Worm (Caenorhabditis elegans) whole organism, midembryonic: ENCODE data around the gene C45H4.21.

Experiments used
- T22C8.4 ChIP-seq: fragments of 200-800 bp; sonication (Bioruptor generic); IDR thresholded peaks from 2 replicates; pipeline ENCODE4 v1.3.6; 2022; ENCODE audit warnings: missing genetic modification characterization, missing compliant biosample characterization
- cog-1 ChIP-seq: sonication (generic microtip); optimal IDR thresholded peaks from 2 replicates; lab custom pipeline; 2016; ENCODE audit warnings: missing genetic modification characterization, missing compliant biosample characterization
- flt-1 ChIP-seq: fragments of 200-800 bp; sonication (Bioruptor generic); IDR thresholded peaks from 2 replicates; pipeline ENCODE4 v1.3.6; 2022; ENCODE audit warnings: missing genetic modification characterization, missing compliant biosample characterization
- klf-2 ChIP-seq: fragments of 200-800 bp; sonication (Bioruptor generic); conservative IDR thresholded peaks from 2 replicates; pipeline ENCODE4 v1.3.6; 2022; ENCODE audit warnings: missing genetic modification reagents, missing genetic modification characterization, missing compliant biosample characterization
- med-1 ChIP-seq: sonication (generic microtip); optimal IDR thresholded peaks from 2 replicates; lab custom pipeline; 2017; ENCODE audit warnings: missing genetic modification characterization, mild to moderate bottlenecking, missing compliant biosample characterization, antibody characterized with exemption, missing genetic modification reagents; ENCODE audit not compliant: insufficient read depth
- ref-1 ChIP-seq: fragments of 200-800 bp; sonication (Bioruptor generic); conservative IDR thresholded peaks from 2 replicates; pipeline ENCODE4 v1.3.6; 2022; ENCODE audit warnings: missing genetic modification reagents, missing genetic modification characterization, missing compliant biosample characterization
- tab-1 ChIP-seq: fragments of 200-800 bp; sonication (Bioruptor generic); IDR thresholded peaks from 2 replicates; pipeline ENCODE4 v1.3.6; 2022; ENCODE audit warnings: missing genetic modification characterization, missing compliant biosample characterization
- ztf-23 ChIP-seq: fragments of 200-800 bp; sonication (Bioruptor generic); IDR thresholded peaks from 2 replicates; pipeline ENCODE4 v1.3.6; 2022; ENCODE audit warnings: missing genetic modification reagents, missing genetic modification characterization, missing compliant biosample characterization
- ztf-29 ChIP-seq: fragments of 200-800 bp; sonication (Bioruptor generic); IDR thresholded peaks from 2 replicates; pipeline ENCODE4 v1.3.6; 2022; ENCODE audit warnings: missing genetic modification reagents, missing genetic modification characterization, missing compliant biosample characterization

Gene C45H4.21

DNA sequence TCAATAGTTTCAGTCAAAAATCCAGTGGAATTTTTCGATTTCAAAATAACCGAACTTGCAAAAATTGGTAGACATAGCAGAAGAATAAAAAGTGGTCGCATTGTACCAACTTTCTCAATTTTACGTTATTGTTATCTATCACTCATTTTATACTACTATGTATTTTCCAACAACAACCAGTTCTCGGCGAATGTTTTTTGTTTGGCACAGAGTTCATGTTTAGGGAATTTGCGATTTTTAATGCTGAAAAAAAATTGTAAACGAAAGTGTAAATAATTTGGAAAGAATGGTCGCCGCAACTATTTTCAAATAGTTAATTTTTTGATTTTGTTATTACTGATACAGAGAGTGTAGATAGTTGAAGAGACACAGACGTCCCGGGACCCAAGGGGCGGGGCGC, at the start of gene C45H4.21:
C45H4.21 (minus strand) TSS at position 101 of the 400 bp plus-strand sequence.
- TF ChIP-seq med-1 (no peak), klf-2 (GFP tag; lab: Robert Waterston, UW) (no peak), ztf-29 (no peak), cog-1 (tag; lab: Kevin White, UChicago) (no peak), ztf-23 (GFP tag; lab: Robert Waterston, UW) (no peak), tab-1 (GFP tag; lab: Robert Waterston, UW) (no peak), ref-1 (GFP tag; lab: Robert Waterston, UW) (no peak), T22C8.4 (GFP tag; lab: Robert Waterston, UW) (no peak), flt-1 (GFP tag; lab: Robert Waterston, UW) (no peak)

DNA sequence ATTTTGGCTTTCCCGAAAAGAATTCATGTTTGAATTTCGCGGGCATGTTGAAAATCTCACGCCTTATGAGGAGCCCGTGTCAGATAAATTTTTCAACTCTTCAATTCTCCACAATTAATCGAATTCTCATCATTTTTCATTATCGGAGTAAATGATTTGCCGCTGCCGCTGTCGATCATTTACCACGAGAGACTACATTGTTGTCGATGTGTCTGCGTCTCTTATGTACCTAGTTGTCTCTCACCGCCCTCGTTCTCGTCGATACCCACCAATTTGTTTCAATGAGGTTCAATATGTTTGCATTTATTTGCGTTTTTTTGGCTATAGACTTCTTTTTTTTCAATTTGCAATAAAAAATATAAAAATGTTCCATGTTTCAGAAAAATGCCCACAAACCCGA, 42.8 kb upstream of the C45H4.21 start, which contains the start of gene nhr-13:
nhr-13 (plus strand) TSS at position 369 of the 400 bp plus-strand sequence.
- TF ChIP-seq med-1 (no peak), ztf-23 (GFP tag; lab: Robert Waterston, UW) (no peak), ztf-29 (no peak), tab-1 (GFP tag; lab: Robert Waterston, UW) (no peak), ref-1 (GFP tag; lab: Robert Waterston, UW) (no peak), cog-1 (tag; lab: Kevin White, UChicago) (no peak), klf-2 (GFP tag; lab: Robert Waterston, UW) (no peak), flt-1 (GFP tag; lab: Robert Waterston, UW) (no peak), T22C8.4 (GFP tag; lab: Robert Waterston, UW) (no peak)

DNA sequence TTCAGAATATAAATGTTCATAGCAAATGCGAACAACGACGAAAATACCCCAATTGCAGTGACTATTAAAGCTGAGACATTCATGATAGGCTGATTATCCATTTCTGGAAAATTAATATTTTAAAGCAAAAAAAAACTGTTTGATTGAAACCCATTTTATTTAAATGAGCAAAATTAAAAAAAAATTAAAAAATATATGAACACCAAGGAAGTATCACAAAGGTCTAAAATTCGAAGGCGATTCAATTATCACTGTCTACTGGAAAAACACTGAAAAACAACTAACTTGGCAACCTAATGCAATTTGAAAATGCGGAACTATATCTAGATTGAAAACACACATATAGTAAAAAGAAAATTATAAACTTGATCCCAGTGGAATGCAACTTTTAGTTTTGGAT, 41.8 kb upstream of the C45H4.21 start, which contains the start of gene srbc-42:
srbc-42 (minus strand) TSS at position 101 of the 400 bp plus-strand sequence.
- no peak for TF ChIP-seq klf-2 (GFP tag; lab: Robert Waterston, UW)
- TF ChIP-seq flt-1 (GFP tag; lab: Robert Waterston, UW) = no peak
- TF ChIP-seq cog-1 (tag; lab: Kevin White, UChicago) = no peak
- TF ChIP-seq ref-1 (GFP tag; lab: Robert Waterston, UW) = no peak
- no peak for TF ChIP-seq ztf-29
- TF ChIP-seq med-1 = no peak
- no peak for TF ChIP-seq ztf-23 (GFP tag; lab: Robert Waterston, UW)
- no peak for TF ChIP-seq tab-1 (GFP tag; lab: Robert Waterston, UW)
- TF ChIP-seq T22C8.4 (GFP tag; lab: Robert Waterston, UW) = no peak

DNA sequence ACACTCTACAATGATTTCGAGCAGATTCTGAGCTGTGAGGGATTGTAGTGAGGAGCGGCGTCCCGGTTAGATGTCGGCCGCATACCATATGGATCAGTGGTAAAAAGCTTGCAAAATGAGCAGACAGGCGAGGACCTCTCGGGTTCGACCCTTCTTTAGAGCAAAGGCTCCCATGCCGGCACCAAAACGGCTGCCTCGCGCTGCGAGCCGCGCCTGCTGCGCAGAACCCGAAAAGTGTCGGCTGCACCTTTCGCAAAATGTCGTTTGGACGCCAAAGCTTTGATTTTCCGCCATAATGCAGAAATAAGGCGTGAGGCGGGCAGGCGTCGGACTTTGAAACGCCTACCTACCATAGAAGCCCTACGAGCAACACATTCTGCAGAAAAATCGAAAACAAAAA, 41.1 kb upstream of the C45H4.21 start:
- TF ChIP-seq ref-1 (GFP tag; lab: Robert Waterston, UW) = no peak
- TF ChIP-seq tab-1 (GFP tag; lab: Robert Waterston, UW) = no peak
- TF ChIP-seq cog-1 (tag; lab: Kevin White, UChicago) = no peak
- no peak for TF ChIP-seq klf-2 (GFP tag; lab: Robert Waterston, UW)
- no peak for TF ChIP-seq T22C8.4 (GFP tag; lab: Robert Waterston, UW)
- TF ChIP-seq ztf-29 = no peak
- no peak for TF ChIP-seq ztf-23 (GFP tag; lab: Robert Waterston, UW)

DNA sequence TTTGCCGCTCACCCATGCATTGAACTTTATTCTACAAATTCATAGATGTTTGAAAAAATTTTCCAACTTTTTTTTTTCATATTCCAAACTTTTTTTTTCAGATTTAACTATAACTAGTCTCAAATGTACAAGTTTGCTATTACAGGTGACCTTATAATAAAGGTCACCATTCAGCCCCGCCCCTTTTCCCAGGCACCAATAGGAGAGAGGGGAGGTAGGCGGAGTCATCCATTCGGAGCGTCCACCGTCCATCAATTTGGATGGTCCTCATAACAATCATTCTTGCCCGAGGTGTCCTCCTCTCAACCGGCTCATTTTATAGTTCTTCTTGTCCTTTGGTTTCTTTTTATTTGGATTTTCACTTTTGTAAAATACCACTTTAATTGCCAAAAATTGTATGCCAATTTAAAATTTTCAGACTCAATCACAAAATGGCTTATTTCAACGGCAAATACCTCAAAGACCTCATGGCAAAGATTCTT, 38.6 kb upstream of the C45H4.21 start, which contains the start of gene Y5H2B.3:
Y5H2B.3 (plus strand) TSS at position 432 of the 482 bp plus-strand sequence.
- TF ChIP-seq cog-1 (tag; lab: Kevin White, UChicago) = no peak
- TF ChIP-seq ztf-29 = no peak
- no peak for TF ChIP-seq flt-1 (GFP tag; lab: Robert Waterston, UW)
- no peak for TF ChIP-seq klf-2 (GFP tag; lab: Robert Waterston, UW)
- TF ChIP-seq ztf-23 (GFP tag; lab: Robert Waterston, UW) = no peak
- TF ChIP-seq tab-1 (GFP tag; lab: Robert Waterston, UW) = no peak
- TF ChIP-seq med-1 = no peak
- no peak for TF ChIP-seq ref-1 (GFP tag; lab: Robert Waterston, UW)
- no peak for TF ChIP-seq T22C8.4 (GFP tag; lab: Robert Waterston, UW)

DNA sequence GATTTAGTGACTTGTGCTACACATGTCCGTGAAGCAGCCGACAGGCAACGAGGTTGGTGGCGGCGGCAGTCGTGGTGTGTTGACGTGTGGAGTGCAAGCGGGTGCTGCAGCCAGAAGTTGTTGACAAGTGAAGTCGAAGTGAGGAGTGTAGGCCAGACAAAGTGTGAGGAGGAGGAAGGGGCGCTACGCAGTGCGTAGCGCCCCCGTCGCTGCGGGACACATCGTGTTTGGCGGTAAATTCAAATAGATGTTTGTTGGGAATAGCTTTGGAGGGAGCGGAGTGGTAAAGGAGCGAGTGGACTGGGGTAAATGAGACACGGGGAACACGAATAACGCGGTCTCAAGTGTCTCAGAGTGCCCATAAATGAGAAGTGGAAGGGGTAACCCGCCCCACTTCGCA, 36.2 kb upstream of the C45H4.21 start:
- TF ChIP-seq ztf-23 (GFP tag; lab: Robert Waterston, UW) = peak; percentile 98
- no peak for TF ChIP-seq med-1

DNA sequence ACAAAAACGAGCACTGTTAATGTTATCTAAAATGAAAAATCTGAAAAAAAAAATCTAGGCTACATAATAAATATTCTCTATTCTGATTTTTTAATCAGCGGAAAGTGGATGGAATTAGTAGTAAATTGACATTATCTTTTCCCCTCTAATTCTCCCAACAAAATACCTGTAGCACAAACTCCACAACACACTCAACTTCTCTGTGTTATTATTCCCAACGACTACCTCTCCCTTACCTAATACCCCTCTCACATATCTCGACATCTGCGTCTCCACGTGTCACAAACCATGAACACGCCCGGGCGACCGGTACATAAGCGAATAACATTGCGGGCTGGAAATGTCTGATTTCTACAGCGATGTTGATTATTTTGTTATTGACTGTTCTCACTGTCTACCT, 33.8 kb upstream of the C45H4.21 start, which contains the start of gene cyp-33C2:
cyp-33C2 (plus strand) TSS at position 327 of the 400 bp plus-strand sequence.
- TF ChIP-seq med-1 (no peak), ztf-23 (GFP tag; lab: Robert Waterston, UW) (no peak), flt-1 (GFP tag; lab: Robert Waterston, UW) (no peak), tab-1 (GFP tag; lab: Robert Waterston, UW) (no peak), T22C8.4 (GFP tag; lab: Robert Waterston, UW) (no peak)

DNA sequence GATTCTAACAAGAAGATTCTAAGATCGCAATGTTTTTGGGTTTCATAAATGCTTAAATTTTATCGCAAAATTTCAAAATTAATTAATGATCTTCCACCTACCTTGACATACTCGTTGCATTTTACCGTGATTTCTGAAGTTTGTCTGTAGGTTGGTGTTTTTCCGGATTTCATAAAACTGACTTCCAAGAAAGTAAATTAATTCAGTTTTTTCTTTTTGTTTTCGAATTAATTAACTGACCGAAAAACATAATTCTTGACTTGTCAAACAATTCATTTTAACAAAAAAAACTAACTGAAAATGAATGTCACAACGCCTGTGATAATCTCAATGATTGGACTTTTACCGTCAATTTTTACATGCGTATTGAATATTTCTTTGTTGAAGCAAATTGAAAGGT, 32.4 kb upstream of the C45H4.21 start, which contains the start of gene srbc-16:
srbc-16 (plus strand) TSS at position 301 of the 400 bp plus-strand sequence.
- no peak for TF ChIP-seq T22C8.4 (GFP tag; lab: Robert Waterston, UW)

DNA sequence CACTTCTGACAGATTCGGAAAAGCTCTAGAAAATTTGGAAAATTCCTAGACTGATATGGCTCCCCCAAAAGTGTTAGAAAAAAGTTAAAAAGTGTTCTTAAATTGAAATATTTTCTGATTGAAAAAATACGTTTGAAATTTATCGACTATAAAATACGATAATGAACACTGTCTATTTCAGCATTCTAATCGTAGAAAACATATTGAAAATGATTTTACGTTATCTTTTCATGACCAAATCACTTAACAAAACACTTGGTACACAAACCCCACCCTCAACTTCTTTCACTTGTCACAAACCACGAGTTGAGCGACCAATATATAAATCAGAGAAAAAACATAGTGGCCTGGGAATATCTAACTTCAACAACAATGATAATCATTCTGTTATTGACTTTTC, 29.9 kb upstream of the C45H4.21 start, which contains the start of gene cyp-33C1:
cyp-33C1 (plus strand) TSS at position 301 of the 400 bp plus-strand sequence.
- TF ChIP-seq ref-1 (GFP tag; lab: Robert Waterston, UW) = no peak
- no peak for TF ChIP-seq ztf-23 (GFP tag; lab: Robert Waterston, UW)
- TF ChIP-seq klf-2 (GFP tag; lab: Robert Waterston, UW) = no peak
- TF ChIP-seq flt-1 (GFP tag; lab: Robert Waterston, UW) = no peak
- TF ChIP-seq T22C8.4 (GFP tag; lab: Robert Waterston, UW) = no peak
- TF ChIP-seq ztf-29 = no peak
- TF ChIP-seq tab-1 (GFP tag; lab: Robert Waterston, UW) = no peak
- no peak for TF ChIP-seq cog-1 (tag; lab: Kevin White, UChicago)
- TF ChIP-seq med-1 = no peak

DNA sequence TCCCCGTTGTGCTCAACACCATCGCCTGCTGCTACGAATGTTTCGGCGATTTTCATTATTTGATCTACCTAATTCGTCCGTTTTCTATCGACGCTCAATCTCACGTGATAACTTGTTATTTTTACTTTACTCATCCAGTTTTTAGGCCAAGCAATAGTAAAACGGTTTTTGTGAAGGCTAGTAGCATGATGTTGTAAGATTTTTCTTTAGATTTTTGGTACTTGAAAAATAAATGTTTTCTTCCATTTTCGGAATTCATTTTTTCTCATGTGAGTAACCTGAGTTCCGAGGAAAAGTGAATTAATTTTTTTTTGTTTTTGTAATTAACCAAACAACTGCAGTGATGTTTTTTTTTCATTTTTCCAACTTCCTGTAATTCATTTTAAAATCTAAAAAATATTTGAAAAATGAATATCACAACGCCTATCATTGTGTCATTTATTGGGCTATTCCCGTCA, 28.0 kb upstream of the C45H4.21 start, which contains the start of gene srbc-17:
srbc-17 (plus strand) TSS at position 408 of the 458 bp plus-strand sequence.
- TF ChIP-seq ztf-23 (GFP tag; lab: Robert Waterston, UW) = no peak
- TF ChIP-seq tab-1 (GFP tag; lab: Robert Waterston, UW) = no peak
- TF ChIP-seq cog-1 (tag; lab: Kevin White, UChicago) = no peak
- no peak for TF ChIP-seq T22C8.4 (GFP tag; lab: Robert Waterston, UW)
- TF ChIP-seq klf-2 (GFP tag; lab: Robert Waterston, UW) = no peak
- TF ChIP-seq ref-1 (GFP tag; lab: Robert Waterston, UW) = no peak
- TF ChIP-seq med-1 = no peak
